Worm (Caenorhabditis elegans): Measurements from ENCODE around the gene T01C3.3.

DNA sequence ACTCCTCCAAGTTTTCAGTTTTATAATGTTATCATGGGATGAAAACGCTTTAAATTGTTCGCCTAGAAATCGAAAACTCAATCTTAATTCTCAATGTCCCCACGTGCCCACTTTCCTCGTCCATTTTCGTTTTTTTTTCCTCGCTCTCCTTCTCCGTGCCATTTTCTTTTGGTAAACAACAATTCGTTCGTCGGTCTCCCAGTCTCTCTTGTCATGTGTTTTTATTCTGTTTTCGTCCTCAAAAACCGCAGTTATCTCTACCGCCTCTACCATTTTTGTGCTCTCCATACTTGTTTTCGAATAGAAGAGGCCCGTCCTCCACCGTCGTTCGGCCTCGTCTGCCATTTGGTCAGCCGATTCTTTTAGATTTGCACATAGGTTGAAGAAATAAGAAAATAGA is 43.9 kb downstream of the T01C3.3 start:
- TF ChIP-seq unc-62 (GFP tag; optimal IDR thresholded peaks at IDR 0.05), result no peak
- no peak for TF ChIP-seq elt-1 (tag; optimal IDR thresholded peaks at IDR 0.05; ENCODE audit: borderline replicate concordance, insufficient read depth)
- no peak for TF ChIP-seq M03D4.4 (tag; optimal IDR thresholded peaks at IDR 0.05)
- no peak for TF ChIP-seq pha-4 (tag; optimal IDR thresholded peaks at IDR 0.05)
- TF ChIP-seq ham-2 (GFP tag; optimal IDR thresholded peaks at IDR 0.05), result no peak
- no peak for TF ChIP-seq nhr-237 (tag; optimal IDR thresholded peaks at IDR 0.05)
- no peak for TF ChIP-seq ceh-43 (GFP tag; optimal IDR thresholded peaks at IDR 0.05)
- no peak for TF ChIP-seq bed-3 (GFP tag; optimal IDR thresholded peaks at IDR 0.05)
- TF ChIP-seq snpc-4 (tag; optimal IDR thresholded peaks at IDR 0.05), result no peak
- no peak for TF ChIP-seq unc-39 (tag; optimal IDR thresholded peaks at IDR 0.05)
- no peak for TF ChIP-seq lsy-2 (tag; optimal IDR thresholded peaks at IDR 0.05)
- no peak for TF ChIP-seq mab-5 (tag; optimal IDR thresholded peaks at IDR 0.05)
- TF ChIP-seq ztf-11 (tag; optimal IDR thresholded peaks at IDR 0.05), result no peak
- no peak for TF ChIP-seq nhr-12 (tag; optimal IDR thresholded peaks at IDR 0.05)
